Worm (Caenorhabditis elegans): ENCODE measurements around the gene F27D9.7.

F27D9.7 gene

DNA sequence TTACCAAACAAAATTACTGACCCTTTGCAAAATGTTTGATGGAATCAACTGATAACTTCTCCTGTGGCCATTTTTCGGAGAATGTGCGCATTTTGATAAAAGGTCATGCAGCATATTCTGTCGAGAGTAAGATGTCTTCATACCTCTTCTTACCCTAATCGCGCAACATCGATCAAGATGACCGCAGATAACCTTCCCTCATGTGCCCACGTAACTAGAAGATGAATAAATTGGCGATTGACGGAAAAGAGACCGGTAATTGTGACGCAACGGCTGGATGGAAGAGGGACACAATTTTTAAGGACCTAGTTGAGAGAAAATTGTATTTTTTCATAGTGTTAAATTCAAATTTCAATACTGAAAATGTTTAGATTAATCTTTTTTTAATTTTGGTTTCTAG lies 29.7 kb downstream of the F27D9.7 start:
- TF ChIP-seq unc-62 (GFP tag; optimal IDR thresholded peaks at IDR 0.05), result no peak

DNA sequence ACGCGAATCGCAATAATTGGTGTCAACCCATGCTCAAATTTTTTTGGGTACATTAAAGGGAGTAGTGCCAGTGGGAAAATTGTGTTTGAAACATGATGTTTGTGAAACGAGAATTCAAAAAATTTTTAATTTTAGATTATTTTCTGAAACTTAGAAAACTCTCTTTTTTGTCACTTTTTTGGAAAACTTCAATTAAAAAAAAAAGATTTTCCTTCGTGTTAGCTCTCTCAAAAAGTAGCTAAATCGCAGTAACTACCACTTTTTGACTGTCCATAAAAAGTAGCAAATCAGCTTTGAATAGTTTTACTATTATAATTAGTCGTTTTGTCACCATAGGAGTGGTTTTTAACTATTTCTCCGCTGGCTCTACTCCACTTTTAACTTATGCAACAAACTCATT lies 30.2 kb downstream of the F27D9.7 start:
- no peak for TF ChIP-seq unc-62 (GFP tag; optimal IDR thresholded peaks at IDR 0.05)

ce11 chrX:7638790-7639189 lies 31.8 kb downstream of the F27D9.7 start:
- no peak for TF ChIP-seq unc-62 (GFP tag; optimal IDR thresholded peaks at IDR 0.05)

ce11 chrX:7636037-7636436 lies 34.5 kb downstream of the F27D9.7 start:
- TF ChIP-seq unc-62 (GFP tag; optimal IDR thresholded peaks at IDR 0.05), result no peak

DNA sequence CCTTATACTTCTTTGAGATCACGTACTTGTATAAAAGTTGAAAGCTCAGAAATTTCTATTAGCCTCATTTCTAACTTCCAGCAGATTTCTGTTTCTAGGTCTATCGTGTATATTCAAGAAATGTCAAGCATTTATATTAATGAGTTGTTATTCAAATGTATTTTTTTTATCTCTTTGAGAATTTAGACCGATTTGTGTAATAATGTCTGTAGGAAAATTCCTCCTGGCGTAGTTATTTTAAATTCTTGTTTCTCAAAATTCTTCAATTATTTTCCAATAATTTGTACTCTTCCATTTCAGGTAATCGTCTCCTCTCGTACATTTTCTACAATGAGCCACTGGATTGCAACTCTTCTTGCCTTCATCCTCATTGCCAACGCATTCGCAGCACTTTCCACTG lies 43.2 kb downstream of the F27D9.7 start, which contains the start of gene nlp-61:
Gene nlp-61, plus strand, starts transcription at position 301 of the 400 bp plus-strand sequence.
- TF ChIP-seq unc-62 (GFP tag; optimal IDR thresholded peaks at IDR 0.05), result no peak

Data from whole organism, dauer.